Worm (Caenorhabditis elegans): ENCODE results near the gene F35E8.9.
A peak's percentile ranks its signal among the peaks of the same experiment; 100 is the strongest.

The F35E8.9 gene

ce11 chrV:15880705-15881104 lies 36.7 kb downstream of the F35E8.9 start (continued):
- TF ChIP-seq cebp-1 (GFP tag; IDR thresholded peaks at IDR 0.05), result peak; percentile 91
- peak; percentile 94 for TF ChIP-seq cebp-1 (tag; optimal IDR thresholded peaks at IDR 0.05)
- TF ChIP-seq F23B12.7 (tag; optimal IDR thresholded peaks at IDR 0.05; ENCODE audit: insufficient read depth), result no peak
- no peak for TF ChIP-seq T26A5.8 (tag; optimal IDR thresholded peaks at IDR 0.05)
- peak; percentile 70 for TF ChIP-seq nhr-80 (tag; optimal IDR thresholded peaks at IDR 0.05)
- TF ChIP-seq dox-1 (GFP tag; IDR thresholded peaks at IDR 0.05), result 0 out of 2 replicates have a peak, but pooled peaks have one; percentile 23
- no peak for TF ChIP-seq die-1 (tag; optimal IDR thresholded peaks at IDR 0.05)
- TF ChIP-seq pha-4 (tag; optimal IDR thresholded peaks at IDR 0.05), result peak; percentile 52
- no peak for TF ChIP-seq lin-35 (GFP tag; optimal IDR thresholded peaks at IDR 0.05)
- TF ChIP-seq rec-8 (tag; optimal IDR thresholded peaks at IDR 0.05), result no peak

DNA sequence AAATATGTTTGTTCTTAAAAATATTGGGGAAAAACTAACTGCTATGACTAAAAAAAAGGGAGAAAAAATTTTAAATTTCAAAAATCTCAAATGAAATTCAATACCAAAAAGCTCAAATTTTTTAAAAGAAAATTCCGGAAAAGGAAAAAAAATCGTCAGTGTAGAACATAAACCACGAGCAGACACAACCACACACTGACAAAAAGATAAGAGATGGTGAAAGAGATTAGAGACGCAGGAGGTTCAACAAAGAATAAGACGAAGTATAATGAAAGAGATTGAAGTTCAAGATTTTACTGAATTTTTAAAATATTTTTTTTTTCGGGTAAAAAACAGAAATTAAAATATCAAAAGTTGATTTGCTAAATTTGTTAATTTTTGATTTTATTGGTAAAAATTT lies 37.3 kb downstream of the F35E8.9 start:
- TF ChIP-seq ztf-26 (tag; optimal IDR thresholded peaks at IDR 0.05) (no peak), lsl-1 (GFP tag; optimal IDR thresholded peaks at IDR 0.05) (no peak)

DNA sequence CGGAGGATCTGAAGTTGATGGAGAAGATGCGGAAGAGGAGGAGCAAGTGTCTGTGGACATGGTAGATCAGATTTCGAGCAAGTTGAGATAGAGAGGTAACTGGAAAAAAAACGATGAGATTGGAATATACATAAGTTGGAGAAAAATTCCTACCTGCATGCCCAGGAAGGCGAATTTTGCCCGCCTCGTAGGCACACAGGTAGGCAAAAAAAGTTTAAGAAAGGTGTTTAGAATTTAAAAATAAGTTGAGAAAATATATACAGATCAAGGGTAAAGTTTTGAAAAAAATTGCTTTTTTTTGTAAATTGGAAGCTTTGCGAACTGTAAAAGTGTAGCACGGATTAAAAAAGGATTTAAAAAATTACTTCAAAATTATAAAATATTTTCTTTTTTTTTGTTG lies 37.9 kb downstream of the F35E8.9 start, which contains the start of gene nhr-84:
Gene nhr-84, minus strand, starts transcription at position 101 of the 400 bp plus-strand sequence.
- TF ChIP-seq dpff-1 (tag; optimal IDR thresholded peaks at IDR 0.05) (no peak), lsl-1 (GFP tag; optimal IDR thresholded peaks at IDR 0.05) (no peak), ztf-22 (GFP tag; optimal IDR thresholded peaks at IDR 0.05) (no peak), F10E7.11 (tag; optimal IDR thresholded peaks at IDR 0.05) (no peak), K12H6.12 (tag; optimal IDR thresholded peaks at IDR 0.05) (no peak), tbx-9 (tag; optimal IDR thresholded peaks at IDR 0.05; ENCODE audit: borderline replicate concordance) (no peak), nhr-27 (tag; optimal IDR thresholded peaks at IDR 0.05) (no peak), sptf-2 (GFP tag; optimal IDR thresholded peaks at IDR 0.05) (no peak)

DNA sequence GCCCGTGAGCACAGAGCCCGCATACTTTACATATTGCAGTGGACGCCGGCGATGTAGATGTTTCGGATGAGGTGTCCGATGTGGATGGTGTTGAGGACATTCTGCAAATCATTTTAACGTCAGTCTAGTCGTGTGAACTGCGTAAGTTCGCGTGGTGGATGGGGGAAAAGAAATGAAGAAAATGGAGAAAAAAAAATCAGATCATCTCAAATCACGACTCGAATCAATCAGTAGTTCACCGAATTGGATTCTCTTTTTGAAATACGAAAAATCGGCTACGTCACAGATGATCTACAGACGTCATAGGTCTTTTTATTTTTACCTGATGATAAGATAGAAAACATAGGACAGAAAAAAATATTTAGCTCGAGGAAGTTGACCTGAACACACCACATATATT lies 41.0 kb downstream of the F35E8.9 start, which contains the start of gene nhr-102:
Gene nhr-102, minus strand, starts transcription at position 101 of the 400 bp plus-strand sequence.
- TF ChIP-seq madf-6 (GFP tag; IDR thresholded peaks at IDR 0.05) (0 out of 2 replicates have a peak, but pooled peaks have one; percentile 28), ceh-79 (tag; optimal IDR thresholded peaks at IDR 0.05) (no peak)

DNA sequence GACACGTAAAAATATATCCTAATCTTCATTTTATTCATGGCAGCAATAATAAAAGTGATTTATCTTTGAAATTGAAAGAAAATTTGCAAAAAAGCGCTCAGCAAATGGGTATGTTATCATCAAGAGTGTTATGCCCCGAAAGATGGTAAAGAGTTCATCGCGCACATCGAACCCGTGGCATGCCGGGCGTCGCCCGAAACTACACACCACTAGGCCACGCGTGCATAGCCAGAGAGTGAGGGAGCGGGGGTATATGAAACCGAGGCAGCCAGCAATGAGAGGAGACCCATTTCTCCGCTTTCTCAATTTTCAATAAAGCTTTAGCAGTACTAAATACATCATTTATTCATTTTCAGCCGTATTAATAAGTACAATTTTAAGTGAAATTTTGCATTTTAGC lies 43.6 kb downstream of the F35E8.9 start:
- TF ChIP-seq ztf-25 (GFP tag; IDR thresholded peaks at IDR 0.05) (peak; percentile 95), lin-40 (tag; optimal IDR thresholded peaks at IDR 0.05) (no peak), ztf-18 (tag; optimal IDR thresholded peaks at IDR 0.05) (peak; percentile 85), tbp1 (GFP tag; optimal IDR thresholded peaks at IDR 0.05) (peak; percentile 100), fkh-3 (tag; optimal IDR thresholded peaks at IDR 0.05) (peak; percentile 98), madf-8 (GFP tag; conservative IDR thresholded peaks at IDR 0.05) (peak; percentile 43), Y79H2A.3 (GFP tag; conservative IDR thresholded peaks at IDR 0.05) (0 out of 2 replicates have a peak, but pooled peaks have one; percentile 65), mes-4 (tag; optimal IDR thresholded peaks at IDR 0.05) (peak; percentile 93), let-607 (tag; optimal IDR thresholded peaks at IDR 0.05) (peak; percentile 71 to 75), snpc-1.3 (tag; optimal IDR thresholded peaks at IDR 0.05; ENCODE audit: insufficient read depth) (peak; percentile 94), lag-1 (GFP tag; IDR thresholded peaks at IDR 0.05) (0 out of 2 replicates have a peak, but pooled peaks have one; percentile 63), lin-26 (GFP tag; IDR thresholded peaks at IDR 0.05) (peak; percentile 99), B0035.1 (tag; optimal IDR thresholded peaks at IDR 0.05) (peak; percentile 82), madf-10 (tag; optimal IDR thresholded peaks at IDR 0.05) (peak; percentile 87), mel-28 (tag; optimal IDR thresholded peaks at IDR 0.05; ENCODE audit: borderline replicate concordance) (peak; percentile 80), zfh-2 (GFP tag; conservative IDR thresholded peaks at IDR 0.05) (no peak; the same call in 1 of the 2 replicates), attf-3 (GFP tag; conservative IDR thresholded peaks at IDR 0.05) (peak; percentile 67), rcor-1 (GFP tag; IDR thresholded peaks at IDR 0.05) (peak; percentile 87), dpl-1 (GFP tag; optimal IDR thresholded peaks at IDR 0.05) (peak; percentile 8), him-1 (tag; optimal IDR thresholded peaks at IDR 0.05) (peak; percentile 96), gei-17 (GFP tag; optimal IDR thresholded peaks at IDR 0.05) (peak; percentile 73), pha-4 (tag; optimal IDR thresholded peaks at IDR 0.05) (no peak)

All from whole organism, young adult.